Fruit fly (Drosophila melanogaster) S2 (cell line): ENCODE results near the gene CG2211.

Experiments
- CG8478 ChIP-seq: fragments of >200 bp; optimal IDR thresholded peaks from 2 replicates; lab custom pipeline; 2018
- CTCF ChIP-seq, 2 experiments: fragments of >200 bp; optimal IDR thresholded peaks; 2 replicates each; lab custom pipeline; 2018

dm6 chr3L:1376014-1376745 lies 41.0 kb upstream of the CG2211 start:
- TF ChIP-seq CG8478 (no peak), CTCF (optimal IDR thresholded peaks at IDR 0.05; lab: Kevin White, UChicago) (no peak)
